Worm (Caenorhabditis elegans) whole organism, late embryonic: ENCODE results near the gene eif-3.G.

Source experiments
- ceh-30 ChIP-seq: fragments of 150-350 bp; optimal IDR thresholded peaks from 2 replicates; lab custom pipeline; 2014; ENCODE audit warnings: missing biosample characterization, missing genetic modification characterization
- elt-4 ChIP-seq: sonication (generic microtip); optimal IDR thresholded peaks from 2 replicates; lab custom pipeline; 2016; ENCODE audit warnings: missing genetic modification characterization, missing compliant biosample characterization
- eyg-1 ChIP-seq: sonication (generic microtip); optimal IDR thresholded peaks from 2 replicates; lab custom pipeline; 2016; ENCODE audit warnings: missing genotype, missing genetic modification characterization, missing compliant biosample characterization
- fax-1 ChIP-seq: sonication (generic microtip); optimal IDR thresholded peaks from 2 replicates; lab custom pipeline; 2016; ENCODE audit warnings: missing genotype, missing genetic modification characterization, missing compliant biosample characterization
- hlh-8 ChIP-seq: sonication (generic microtip); optimal IDR thresholded peaks from 2 replicates; lab custom pipeline; 2016; ENCODE audit warnings: missing genotype, missing genetic modification characterization, missing compliant biosample characterization
- odd-2 ChIP-seq: sonication (generic microtip); optimal IDR thresholded peaks from 2 replicates; lab custom pipeline; 2017; ENCODE audit warnings: antibody characterized with exemption, mild to moderate bottlenecking, missing genetic modification characterization, missing compliant biosample characterization
- tbx-2 ChIP-seq: sonication (generic microtip); optimal IDR thresholded peaks from 2 replicates; lab custom pipeline; 2016; ENCODE audit warnings: missing genetic modification characterization, missing compliant biosample characterization

ce11 chrII:8457438-8457837 is 14.9 kb downstream of the eif-3.G start, which contains the start of gene zyg-9:
- TF ChIP-seq odd-2 (no peak), hlh-8 (no peak), elt-4 (tag; lab: Kevin White, UChicago) (no peak), tbx-2 (no peak), ceh-30 (tag; lab: Kevin White, UChicago) (no peak), eyg-1 (no peak), fax-1 (tag; lab: Kevin White, UChicago) (no peak)
